Fruit fly (Drosophila melanogaster) whole organism, pupa: ENCODE results near the gene CG15628.

ENCODE experiments used
- CG10348 ChIP-seq: fragments of 200-800 bp; sonication (Bioruptor generic); IDR thresholded peaks from 2 replicates; pipeline ENCODE4 v1.3.6; 2022; ENCODE audit warnings: missing biosample characterization, missing genetic modification characterization
- CG13204 ChIP-seq: fragments of 200-800 bp; sonication (Bioruptor generic); optimal IDR thresholded peaks from 2 replicates; lab custom pipeline; 2018; ENCODE audit warnings: missing biosample characterization, mild to moderate bottlenecking, missing genetic modification characterization, moderate library complexity
- CG14655 ChIP-seq: fragments of 200-800 bp; sonication (Bioruptor generic); optimal IDR thresholded peaks from 3 replicates; lab custom pipeline; 2017; ENCODE audit warnings: mild to moderate bottlenecking, missing biosample characterization, missing genetic modification reagents, missing genetic modification characterization
- CG34367 ChIP-seq: fragments of 200-800 bp; sonication (Bioruptor generic); optimal IDR thresholded peaks from 2 replicates; lab custom pipeline; 2018; ENCODE audit warnings: missing biosample characterization, mild to moderate bottlenecking, missing genetic modification characterization
- CG9948 ChIP-seq: fragments of 200-800 bp; sonication (Bioruptor generic); optimal IDR thresholded peaks from 2 replicates; lab custom pipeline; 2018; ENCODE audit warnings: missing biosample characterization, mild to moderate bottlenecking, missing genetic modification characterization, moderate library complexity
- D1 ChIP-seq: fragments of 200-800 bp; sonication (Bioruptor generic); optimal IDR thresholded peaks from 2 replicates; lab custom pipeline; 2018; ENCODE audit warnings: missing biosample characterization, mild to moderate bottlenecking, missing genetic modification characterization, moderate library complexity
- EcR ChIP-seq: fragments of 200-800 bp; sonication (Bioruptor generic); optimal IDR thresholded peaks from 3 replicates; lab custom pipeline; 2019; ENCODE audit warnings: missing biosample characterization, missing genetic modification characterization, mild to moderate bottlenecking, moderate library complexity, missing genetic modification reagents
- Pif1B ChIP-seq: fragments of 200-800 bp; sonication (Bioruptor generic); optimal IDR thresholded peaks from 3 replicates; lab custom pipeline; 2016; ENCODE audit warnings: missing biosample characterization, missing genetic modification characterization
- fd96Ca ChIP-seq: fragments of 200-800 bp; sonication (Bioruptor generic); IDR thresholded peaks from 3 replicates; pipeline ENCODE4 v1.3.6; 2022; ENCODE audit warnings: missing biosample characterization, missing genetic modification characterization
- gl ChIP-seq: fragments of 200-800 bp; sonication (Bioruptor generic); optimal IDR thresholded peaks from 2 replicates; lab custom pipeline; 2018; ENCODE audit warnings: missing biosample characterization, mild to moderate bottlenecking, missing genetic modification characterization
- rn ChIP-seq: fragments of 200-800 bp; sonication (Bioruptor generic); IDR thresholded peaks from 2 replicates; pipeline ENCODE4 v1.3.6; 2022; ENCODE audit warnings: missing biosample characterization, missing genetic modification characterization

- no peak for TF ChIP-seq Pif1B (GFP tag; lab: Kevin White, UChicago)
- no peak for TF ChIP-seq CG13204 (GFP tag; lab: Kevin White, UChicago)
- TF ChIP-seq CG10348 (GFP tag; lab: Robert Waterston, UW), result no peak
- no peak for TF ChIP-seq CG14655 (GFP tag; lab: Kevin White, UChicago)
- no peak for TF ChIP-seq rn (GFP tag; lab: Robert Waterston, UW)
- TF ChIP-seq EcR (GFP tag; lab: Kevin White, UChicago), result no peak
- no peak for TF ChIP-seq gl (tag; lab: Kevin White, UChicago)
- TF ChIP-seq CG9948 (tag; lab: Kevin White, UChicago), result no peak
- no peak for TF ChIP-seq CG34367 (tag; lab: Kevin White, UChicago)
- no peak for TF ChIP-seq D1 (tag; lab: Kevin White, UChicago)
- TF ChIP-seq fd96Ca (GFP tag; lab: Robert Waterston, UW), result no peak
These were observed 7.5 kb downstream of the CG15628 start for dm6 chr2L:4829040-4829439.
